Worm (Caenorhabditis elegans) whole organism, late embryonic: ENCODE measurements around the gene srx-58.

Source experiments
- Y22D7AL.16 ChIP-seq: sonication (generic microtip); optimal IDR thresholded peaks from 2 replicates; lab custom pipeline; 2016; ENCODE audit warnings: missing genetic modification characterization, missing compliant biosample characterization
- hlh-15 ChIP-seq: sonication (generic microtip); optimal IDR thresholded peaks from 2 replicates; lab custom pipeline; 2016; ENCODE audit warnings: missing genetic modification characterization, missing compliant biosample characterization
- nhr-11 ChIP-seq: fragments of 150-350 bp; optimal IDR thresholded peaks from 2 replicates; lab custom pipeline; 2014; ENCODE audit warnings: missing biosample characterization, missing genetic modification characterization
- odd-2 ChIP-seq: sonication (generic microtip); optimal IDR thresholded peaks from 2 replicates; lab custom pipeline; 2017; ENCODE audit warnings: antibody characterized with exemption, mild to moderate bottlenecking, missing genetic modification characterization, missing compliant biosample characterization

DNA sequence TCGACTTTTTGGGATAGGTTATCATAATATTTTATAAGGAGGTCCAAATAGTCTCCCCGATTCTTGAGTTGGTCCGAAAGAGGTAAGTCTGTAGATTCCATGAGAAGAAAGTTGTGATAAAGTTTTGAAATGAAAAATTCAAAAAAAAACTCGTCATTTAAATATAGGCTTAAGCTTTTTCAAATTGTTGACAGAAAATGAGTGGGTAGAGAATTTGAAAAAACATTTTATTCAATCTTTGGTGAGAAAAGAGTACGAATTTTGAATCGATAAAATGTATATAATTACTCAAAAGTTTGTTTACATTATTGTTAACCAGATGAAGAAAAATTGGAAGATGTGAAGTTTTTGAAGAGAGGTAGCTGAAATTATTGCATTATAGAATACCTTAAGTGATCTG is 47.0 kb upstream of the srx-58 start, which contains the start of gene T26H8.5:
- TF ChIP-seq nhr-11 (tag; lab: Kevin White, UChicago), result no peak
- no peak for TF ChIP-seq odd-2 (tag; lab: Kevin White, UChicago)
- no peak for TF ChIP-seq hlh-15 (tag; lab: Kevin White, UChicago)
- no peak for TF ChIP-seq Y22D7AL.16 (tag; lab: Kevin White, UChicago)
